Worm (Caenorhabditis elegans): ENCODE data around the gene daao-1.

ce11 chrIV:2610974-2611373 lies 3.0 kb upstream of the daao-1 start:
- TF ChIP-seq flt-1 (GFP tag; IDR thresholded peaks at IDR 0.05), result no peak
- no peak for TF ChIP-seq ama-1 (optimal IDR thresholded peaks at IDR 0.05)
- no peak for TF ChIP-seq ets-7 (tag; optimal IDR thresholded peaks at IDR 0.05)
- no peak for TF ChIP-seq F13C5.2 (tag; optimal IDR thresholded peaks at IDR 0.05)
- no peak for TF ChIP-seq hmbx-1 (tag; optimal IDR thresholded peaks at IDR 0.05)
- no peak for TF ChIP-seq tbx-37 (GFP tag; conservative IDR thresholded peaks at IDR 0.05)
- TF ChIP-seq hnd-1 (tag; optimal IDR thresholded peaks at IDR 0.05), result no peak
- no peak for TF ChIP-seq scrt-1 (GFP tag; IDR thresholded peaks at IDR 0.05)
- TF ChIP-seq sea-1 (GFP tag; conservative IDR thresholded peaks at IDR 0.05), result no peak
- no peak for TF ChIP-seq hmg-4 (GFP tag; optimal IDR thresholded peaks at IDR 0.05)
- no peak for TF ChIP-seq tbx-11 (GFP tag; IDR thresholded peaks at IDR 0.05)
- TF ChIP-seq ceh-36 (tag; optimal IDR thresholded peaks at IDR 0.05), result no peak
